Fruit fly (Drosophila melanogaster) whole organism, embryonic: ENCODE data around the gene Sf3a2.

Source experiments
- CG10267 ChIP-seq: fragments of 200-800 bp; sonication (Bioruptor generic); optimal IDR thresholded peaks from 2 replicates; lab custom pipeline; 2018; ENCODE audit warnings: missing biosample characterization, mild to moderate bottlenecking, missing genetic modification characterization, moderate library complexity
- CG12659 ChIP-seq: fragments of 200-800 bp; sonication (Bioruptor generic); optimal IDR thresholded peaks from 3 replicates; lab custom pipeline; 2017; ENCODE audit warnings: mild to moderate bottlenecking, missing biosample characterization, missing genetic modification reagents, missing genetic modification characterization
- CG14710 ChIP-seq: fragments of 200-800 bp; sonication (Bioruptor generic); optimal IDR thresholded peaks from 3 replicates; lab custom pipeline; 2019; ENCODE audit warnings: missing biosample characterization, mild to moderate bottlenecking, missing genetic modification characterization, moderate library complexity
- CG14860 ChIP-seq: fragments of 200-800 bp; sonication (Bioruptor generic); IDR thresholded peaks from 3 replicates; pipeline ENCODE4 v1.3.6; 2022; ENCODE audit warnings: missing biosample characterization, missing genetic modification characterization; ENCODE audit not compliant: partially characterized antibody
- CG16813 ChIP-seq: fragments of 200-800 bp; sonication (Bioruptor generic); IDR thresholded peaks from 3 replicates; pipeline ENCODE4 v1.3.6; 2022; ENCODE audit warnings: missing biosample characterization, missing genetic modification characterization; ENCODE audit not compliant: partially characterized antibody
- CG17359 ChIP-seq: fragments of 200-800 bp; sonication (Bioruptor generic); optimal IDR thresholded peaks from 3 replicates; lab custom pipeline; 2018; ENCODE audit warnings: missing biosample characterization, mild to moderate bottlenecking, missing genetic modification characterization, moderate library complexity
- CG2116 ChIP-seq: fragments of 200-800 bp; sonication (Bioruptor generic); optimal IDR thresholded peaks from 3 replicates; lab custom pipeline; 2018; ENCODE audit warnings: missing biosample characterization, mild to moderate bottlenecking, missing genetic modification characterization
- CG2129 ChIP-seq: fragments of 200-800 bp; sonication (Bioruptor generic); IDR thresholded peaks from 2 replicates; pipeline ENCODE4 v1.3.6; 2022; ENCODE audit warnings: missing biosample characterization, missing genetic modification characterization; ENCODE audit not compliant: partially characterized antibody
- CG2712 ChIP-seq: fragments of 200-800 bp; optimal IDR thresholded peaks from 3 replicates; lab custom pipeline; 2019; ENCODE audit warnings: missing biosample characterization, mild to moderate bottlenecking, missing genetic modification characterization, moderate library complexity
- CG3281 ChIP-seq: fragments of 200-800 bp; sonication (Bioruptor generic); optimal IDR thresholded peaks from 3 replicates; lab custom pipeline; 2017; ENCODE audit warnings: missing biosample characterization, mild to moderate bottlenecking, missing genetic modification characterization
- CG34376 ChIP-seq: fragments of 200-800 bp; sonication (Bioruptor generic); optimal IDR thresholded peaks from 2 replicates; lab custom pipeline; 2018; ENCODE audit warnings: missing biosample characterization, mild to moderate bottlenecking, missing genetic modification characterization
- CG34422 ChIP-seq: fragments of 200-800 bp; sonication (Bioruptor generic); IDR thresholded peaks from 3 replicates; pipeline ENCODE4 v1.3.6; 2022; ENCODE audit warnings: missing biosample characterization, missing genetic modification characterization
- CG7372 ChIP-seq: fragments of 200-800 bp; sonication (Bioruptor generic); IDR thresholded peaks from 2 replicates; pipeline ENCODE4 v1.3.6; 2022; ENCODE audit warnings: missing biosample characterization, missing genetic modification characterization
- CG7928 ChIP-seq: fragments of 200-800 bp; sonication (Bioruptor generic); optimal IDR thresholded peaks from 2 replicates; lab custom pipeline; 2017; ENCODE audit warnings: missing biosample characterization, mild to moderate bottlenecking, missing genetic modification characterization
- CG8388 ChIP-seq: fragments of 200-800 bp; sonication (Bioruptor generic); optimal IDR thresholded peaks from 2 replicates; lab custom pipeline; 2019; ENCODE audit warnings: missing biosample characterization, mild to moderate bottlenecking, missing genetic modification characterization, moderate library complexity
- CTCF ChIP-seq: fragments of 200-800 bp; sonication (Bioruptor generic); optimal IDR thresholded peaks from 2 replicates; lab custom pipeline; 2017; ENCODE audit warnings: missing biosample characterization, mild to moderate bottlenecking, missing genetic modification characterization, moderate library complexity
- Fer1 ChIP-seq: fragments of 200-800 bp; sonication (Bioruptor generic); optimal IDR thresholded peaks from 2 replicates; lab custom pipeline; 2017; ENCODE audit warnings: missing biosample characterization, mild to moderate bottlenecking, missing genetic modification characterization
- GATAe ChIP-seq: fragments of 200-800 bp; sonication (Bioruptor generic); conservative IDR thresholded peaks from 2 replicates; pipeline ENCODE4 v1.3.6; 2022; ENCODE audit warnings: missing biosample characterization, missing genetic modification characterization
- HmgZ ChIP-seq: fragments of 200-800 bp; sonication (Bioruptor generic); optimal IDR thresholded peaks from 2 replicates; lab custom pipeline; 2018; ENCODE audit warnings: missing biosample characterization, mild to moderate bottlenecking, missing genetic modification characterization
- Lhr ChIP-seq: fragments of 200-800 bp; sonication (Bioruptor generic); optimal IDR thresholded peaks from 3 replicates; lab custom pipeline; 2017; ENCODE audit warnings: mild to moderate bottlenecking, missing biosample characterization, missing genetic modification reagents, missing genetic modification characterization
- Med ChIP-seq: fragments of 200-800 bp; sonication (Bioruptor generic); peaks from one replicate; lab custom pipeline; 2016; ENCODE audit warnings: missing biosample characterization, missing genetic modification characterization, mild to moderate bottlenecking, inconsistent platforms, moderate library complexity
- NC2α ChIP-seq: fragments of 200-800 bp; sonication (Bioruptor generic); optimal IDR thresholded peaks from 2 replicates; lab custom pipeline; 2016; ENCODE audit warnings: missing biosample characterization, missing genetic modification characterization
- Nf-YC ChIP-seq: fragments of 200-800 bp; optimal IDR thresholded peaks from 3 replicates; lab custom pipeline; 2019; ENCODE audit warnings: missing biosample characterization, mild to moderate bottlenecking, missing genetic modification characterization, moderate library complexity
- PHDP ChIP-seq: fragments of 200-800 bp; sonication (Bioruptor generic); optimal IDR thresholded peaks from 3 replicates; lab custom pipeline; 2018; ENCODE audit warnings: missing biosample characterization, mild to moderate bottlenecking, missing genetic modification characterization, moderate library complexity
- Rfx ChIP-seq: fragments of 200-800 bp; sonication (Bioruptor generic); IDR thresholded peaks from 2 replicates; pipeline ENCODE4 v1.3.6; 2022; ENCODE audit warnings: missing biosample characterization, missing genetic modification characterization
- TFAM ChIP-seq: fragments of 200-800 bp; sonication (Bioruptor generic); optimal IDR thresholded peaks from 2 replicates; lab custom pipeline; 2017; ENCODE audit warnings: missing biosample characterization, missing genetic modification characterization, inconsistent platforms
- al ChIP-seq: fragments of 200-800 bp; sonication (Bioruptor generic); IDR thresholded peaks from 2 replicates; pipeline ENCODE4 v1.3.6; 2022; ENCODE audit warnings: missing biosample characterization, missing genetic modification characterization
- amos ChIP-seq: fragments of 200-800 bp; sonication (Bioruptor generic); IDR thresholded peaks from 2 replicates; pipeline ENCODE4 v1.3.6; 2022; ENCODE audit warnings: missing biosample characterization, missing genetic modification characterization; ENCODE audit not compliant: partially characterized antibody
- ash1 ChIP-seq: fragments of 200-800 bp; sonication (Bioruptor generic); optimal IDR thresholded peaks from 2 replicates; lab custom pipeline; 2018; ENCODE audit warnings: missing biosample characterization, mild to moderate bottlenecking, missing genetic modification characterization
- ato ChIP-seq: fragments of 200-800 bp; sonication (Bioruptor generic); IDR thresholded peaks from 2 replicates; pipeline ENCODE4 v1.3.6; 2022; ENCODE audit warnings: missing biosample characterization, missing genetic modification characterization; ENCODE audit not compliant: partially characterized antibody
- croc ChIP-seq: fragments of 200-800 bp; sonication (Bioruptor generic); conservative IDR thresholded peaks from 3 replicates; pipeline ENCODE4 v1.3.6; 2022; ENCODE audit warnings: missing biosample characterization, missing genetic modification characterization
- crp ChIP-seq, 2 experiments: fragments of 200-800 bp; sonication (Bioruptor generic); optimal IDR thresholded peaks; 2 replicates in 1 of 2; 3 replicates in 1 of 2; lab custom pipeline; 2017; ENCODE audit warnings: missing biosample characterization in 2 of 2, missing genetic modification characterization in 2 of 2, mild to moderate bottlenecking in 1 of 2, moderate library complexity in 1 of 2
- dysf ChIP-seq: fragments of 200-800 bp; sonication (Bioruptor generic); IDR thresholded peaks from 3 replicates; pipeline ENCODE4 v1.3.6; 2022; ENCODE audit warnings: missing biosample characterization, missing genetic modification characterization
- exex ChIP-seq: fragments of 200-800 bp; sonication (Bioruptor generic); optimal IDR thresholded peaks from 4 replicates; lab custom pipeline; 2018; ENCODE audit warnings: missing biosample characterization, mild to moderate bottlenecking, missing genetic modification characterization, moderate library complexity
- gce ChIP-seq: fragments of 200-800 bp; sonication (Bioruptor generic); IDR thresholded peaks from 3 replicates; pipeline ENCODE4 v1.3.6; 2022; ENCODE audit warnings: missing biosample characterization, missing genetic modification characterization
- hb ChIP-seq: fragments of 200-800 bp; sonication (Bioruptor generic); IDR thresholded peaks from 3 replicates; pipeline ENCODE4 v1.3.6; 2022; ENCODE audit warnings: missing biosample characterization, missing genetic modification characterization; ENCODE audit not compliant: partially characterized antibody
- klu ChIP-seq: fragments of 200-800 bp; sonication (Bioruptor generic); IDR thresholded peaks from 2 replicates; pipeline ENCODE4 v1.3.6; 2022; ENCODE audit warnings: missing biosample characterization, missing genetic modification characterization
- knrl ChIP-seq: fragments of 200-800 bp; sonication (Bioruptor generic); IDR thresholded peaks from 3 replicates; pipeline ENCODE4 v1.3.6; 2022; ENCODE audit warnings: missing biosample characterization, missing genetic modification characterization; ENCODE audit not compliant: partially characterized antibody
- lab ChIP-seq: fragments of 200-800 bp; sonication (Bioruptor generic); optimal IDR thresholded peaks from 3 replicates; lab custom pipeline; 2017; ENCODE audit warnings: missing biosample characterization, missing genetic modification characterization, mild to moderate bottlenecking, moderate library complexity, missing genetic modification reagents
- onecut ChIP-seq: fragments of 200-800 bp; sonication (Bioruptor generic); IDR thresholded peaks from 2 replicates; pipeline ENCODE4 v1.3.6; 2022; ENCODE audit warnings: missing biosample characterization, missing genetic modification characterization
- phol ChIP-seq: fragments of 200-800 bp; sonication (Bioruptor generic); optimal IDR thresholded peaks from 3 replicates; lab custom pipeline; 2018; ENCODE audit warnings: missing biosample characterization, mild to moderate bottlenecking, missing genetic modification characterization, moderate library complexity
- pzg ChIP-seq: fragments of 200-800 bp; sonication (Bioruptor generic); optimal IDR thresholded peaks from 3 replicates; lab custom pipeline; 2018; ENCODE audit warnings: missing biosample characterization, mild to moderate bottlenecking, missing genetic modification characterization, moderate library complexity
- sd ChIP-seq: fragments of 200-800 bp; sonication (Bioruptor generic); optimal IDR thresholded peaks from 3 replicates; lab custom pipeline; 2018; ENCODE audit warnings: missing biosample characterization, mild to moderate bottlenecking, missing genetic modification characterization, moderate library complexity
- slou ChIP-seq: fragments of 200-800 bp; sonication (Bioruptor generic); optimal IDR thresholded peaks from 3 replicates; lab custom pipeline; 2016; ENCODE audit warnings: missing biosample characterization, missing genetic modification characterization
- sr ChIP-seq: fragments of 200-800 bp; sonication (Bioruptor generic); IDR thresholded peaks from 3 replicates; pipeline ENCODE4 v1.3.6; 2022; ENCODE audit warnings: missing biosample characterization, missing genetic modification characterization
- stc ChIP-seq: fragments of 200-800 bp; sonication (Bioruptor generic); IDR thresholded peaks from 2 replicates; pipeline ENCODE4 v1.3.6; 2022; ENCODE audit warnings: missing biosample characterization, missing genetic modification characterization
- tin ChIP-seq: fragments of 200-800 bp; sonication (Bioruptor generic); optimal IDR thresholded peaks from 3 replicates; lab custom pipeline; 2016; ENCODE audit warnings: missing biosample characterization, missing genetic modification characterization
- unc-4 ChIP-seq: fragments of 200-800 bp; sonication (Bioruptor generic); IDR thresholded peaks from 2 replicates; pipeline ENCODE4 v1.3.6; 2022; ENCODE audit warnings: missing biosample characterization, missing genetic modification characterization; ENCODE audit not compliant: partially characterized antibody
- vnd ChIP-seq: fragments of 200-800 bp; sonication (Bioruptor generic); IDR thresholded peaks from 3 replicates; pipeline ENCODE4 v1.3.6; 2022; ENCODE audit warnings: missing biosample characterization, missing genetic modification characterization; ENCODE audit not compliant: partially characterized antibody

Gene Sf3a2

DNA sequence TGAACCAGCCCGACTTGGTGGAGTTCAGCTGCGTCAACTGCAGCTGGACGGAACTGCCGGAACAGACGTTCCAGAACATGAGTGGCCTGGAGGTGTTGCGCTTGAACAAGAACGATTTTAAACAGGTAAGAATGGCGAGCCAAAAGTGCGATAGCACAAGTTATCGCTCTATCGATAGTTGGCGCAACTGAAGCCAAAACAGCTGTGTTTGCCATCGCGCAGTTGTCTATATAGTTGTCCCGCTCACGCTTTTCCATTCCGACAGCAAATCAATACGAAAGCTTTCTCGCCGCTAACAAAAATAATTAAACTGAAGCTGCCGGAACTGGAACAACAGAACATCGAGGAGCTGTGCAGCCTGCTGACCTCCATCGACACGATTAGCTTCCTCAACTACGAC lies 19.3 kb downstream of the Sf3a2 start (continued):
- TF ChIP-seq klu (GFP tag; lab: Robert Waterston, UW) = no peak
- peak; percentile 2 for TF ChIP-seq CG14710
- TF ChIP-seq slou (GFP tag; lab: Kevin White, UChicago) = no peak
- peak; percentile 88 for TF ChIP-seq pzg (GFP tag; lab: Kevin White, UChicago)
- TF ChIP-seq al (GFP tag; lab: Robert Waterston, UW) = no peak
- TF ChIP-seq CG17359 (tag; lab: Kevin White, UChicago) = peak; percentile 6
- TF ChIP-seq CG2116 (GFP tag; lab: Kevin White, UChicago) = peak; percentile 29
- TF ChIP-seq PHDP = peak; percentile 16
- peak; percentile 76 for TF ChIP-seq CG14860 (GFP tag; lab: Robert Waterston, UW)
- TF ChIP-seq Rfx (GFP tag; lab: Robert Waterston, UW) = peak; percentile 41; the same call in 1 of the 2 replicates
- peak; percentile 36 for TF ChIP-seq Fer1 (GFP tag; lab: Kevin White, UChicago)
- TF ChIP-seq GATAe (GFP tag; lab: Robert Waterston, UW) = no peak
- peak; percentile 87; the same call in 1 of the 2 replicates for TF ChIP-seq amos
- TF ChIP-seq dysf (GFP tag; lab: Robert Waterston, UW) = no peak
- TF ChIP-seq Med = peak; percentile 82
- TF ChIP-seq CTCF (GFP tag; lab: Kevin White, UChicago) = peak; percentile 3
- TF ChIP-seq CG3281 (GFP tag; lab: Kevin White, UChicago) = no peak
- TF ChIP-seq exex (tag; lab: Kevin White, UChicago) = peak; percentile 11
- peak; percentile 74; the same call in 2 of the 3 replicates for TF ChIP-seq CG16813 (GFP tag; lab: Robert Waterston, UW)
- no peak for TF ChIP-seq NC2α (GFP tag; lab: Kevin White, UChicago)
- no peak for TF ChIP-seq CG8388 (GFP tag; lab: Kevin White, UChicago)
- TF ChIP-seq gce (GFP tag; lab: Robert Waterston, UW) = no peak
- no peak for TF ChIP-seq croc (GFP tag; lab: Robert Waterston, UW)
- TF ChIP-seq CG2129 (GFP tag; lab: Robert Waterston, UW) = peak; percentile 57; the same call in 1 of the 2 replicates
- TF ChIP-seq CG2712 (tag; lab: Kevin White, UChicago) = no peak
- TF ChIP-seq vnd = peak; percentile 72; the same call in 2 of the 3 replicates
- TF ChIP-seq phol = no peak
- TF ChIP-seq Nf-YC = peak; percentile 88
- TF ChIP-seq CG10267 (tag; lab: Kevin White, UChicago) = no peak
- peak; percentile 89 for TF ChIP-seq unc-4
- peak; percentile 77 for TF ChIP-seq knrl (GFP tag; lab: Robert Waterston, UW)
- no peak for TF ChIP-seq tin (GFP tag; lab: Kevin White, UChicago)
- peak; percentile 74; the same call in 2 of the 3 replicates for TF ChIP-seq hb
- peak; percentile 23 to 95 for TF ChIP-seq crp (GFP tag; optimal IDR thresholded peaks at IDR 0.05; lab: Kevin White, UChicago)
- peak; percentile 72 for TF ChIP-seq HmgZ (tag; lab: Kevin White, UChicago)
- TF ChIP-seq sd (tag; lab: Kevin White, UChicago) = peak; percentile 44
- peak; percentile 51 for TF ChIP-seq CG12659 (GFP tag; lab: Kevin White, UChicago)
- no peak for TF ChIP-seq sr (GFP tag; lab: Robert Waterston, UW)
- TF ChIP-seq stc (GFP tag; lab: Robert Waterston, UW) = no peak
- TF ChIP-seq TFAM (GFP tag; lab: Kevin White, UChicago) = no peak
- 0 out of 2 replicates have a peak, but pooled peaks have one; percentile 19 for TF ChIP-seq CG7372 (GFP tag; lab: Robert Waterston, UW)
- peak; percentile 19 for TF ChIP-seq lab (GFP tag; lab: Kevin White, UChicago)
- TF ChIP-seq CG34422 (GFP tag; lab: Robert Waterston, UW) = peak; percentile 49; the same call in 1 of the 3 replicates
- peak; percentile 39 for TF ChIP-seq Lhr
- TF ChIP-seq CG7928 = no peak
- TF ChIP-seq ash1 (GFP tag; lab: Kevin White, UChicago) = no peak
- TF ChIP-seq ato (GFP tag; lab: Robert Waterston, UW) = peak; percentile 64
- peak; percentile 98 for TF ChIP-seq onecut
- peak; percentile 19 for TF ChIP-seq CG34376 (GFP tag; lab: Kevin White, UChicago)
